Fruit fly (Drosophila melanogaster) whole organism, embryonic: ENCODE measurements around the gene dod.

Experiments
- B-H2 ChIP-seq: fragments of 200-800 bp; sonication (Bioruptor generic); optimal IDR thresholded peaks from 2 replicates; lab custom pipeline; 2018; ENCODE audit warnings: missing biosample characterization, mild to moderate bottlenecking, missing genetic modification characterization
- CG10543 ChIP-seq: fragments of 200-800 bp; sonication (Bioruptor generic); optimal IDR thresholded peaks from 3 replicates; lab custom pipeline; 2017; ENCODE audit warnings: missing biosample characterization, mild to moderate bottlenecking, missing genetic modification characterization, moderate library complexity
- CG11504 ChIP-seq: fragments of 200-800 bp; sonication (Bioruptor generic); optimal IDR thresholded peaks from 3 replicates; lab custom pipeline; 2019; ENCODE audit warnings: missing biosample characterization, mild to moderate bottlenecking, missing genetic modification characterization, moderate library complexity
- CG12219 ChIP-seq: fragments of 200-800 bp; sonication (Bioruptor generic); optimal IDR thresholded peaks from 3 replicates; lab custom pipeline; 2018; ENCODE audit warnings: missing biosample characterization, mild to moderate bottlenecking, missing genetic modification characterization
- CG14965 ChIP-seq: fragments of 200-800 bp; sonication (Bioruptor generic); optimal IDR thresholded peaks from 2 replicates; lab custom pipeline; 2016; ENCODE audit warnings: missing biosample characterization, missing genetic modification characterization, borderline replicate concordance
- CG18011 ChIP-seq: fragments of 200-800 bp; sonication (Bioruptor generic); optimal IDR thresholded peaks from 2 replicates; lab custom pipeline; 2017; ENCODE audit warnings: missing biosample characterization, missing genetic modification characterization, mild to moderate bottlenecking, moderate library complexity, missing genotype
- CG18476 ChIP-seq: fragments of 200-800 bp; sonication (Bioruptor generic); optimal IDR thresholded peaks from 2 replicates; lab custom pipeline; 2016; ENCODE audit warnings: missing biosample characterization, mild to moderate bottlenecking, missing genetic modification characterization
- CG2889 ChIP-seq: fragments of 200-800 bp; sonication (Bioruptor generic); IDR thresholded peaks from 3 replicates; pipeline ENCODE4 v1.3.6; 2022; ENCODE audit warnings: missing biosample characterization, missing genetic modification characterization
- CG30403 ChIP-seq: fragments of 200-800 bp; sonication (Bioruptor generic); optimal IDR thresholded peaks from 3 replicates; lab custom pipeline; 2016; ENCODE audit warnings: missing biosample characterization, missing genetic modification characterization
- CG31388 ChIP-seq: fragments of 200-800 bp; sonication (Bioruptor generic); optimal IDR thresholded peaks from 2 replicates; lab custom pipeline; 2016; ENCODE audit warnings: missing biosample characterization, missing genetic modification characterization
- CG33213 ChIP-seq: fragments of 200-800 bp; sonication (Bioruptor generic); optimal IDR thresholded peaks from 3 replicates; lab custom pipeline; 2016; ENCODE audit warnings: missing biosample characterization, missing genetic modification characterization
- CG42726 ChIP-seq: fragments of 200-800 bp; sonication (Bioruptor generic); IDR thresholded peaks from 2 replicates; pipeline ENCODE4 v1.3.6; 2022; ENCODE audit warnings: missing biosample characterization, missing genetic modification characterization; ENCODE audit not compliant: partially characterized antibody
- CG43689 ChIP-seq: fragments of 200-800 bp; sonication (Bioruptor generic); IDR thresholded peaks from 2 replicates; pipeline ENCODE4 v1.3.6; 2022; ENCODE audit warnings: missing biosample characterization, missing genetic modification characterization
- CG4617 ChIP-seq: fragments of 200-800 bp; sonication (Bioruptor generic); optimal IDR thresholded peaks from 3 replicates; lab custom pipeline; 2016; ENCODE audit warnings: missing biosample characterization, missing genetic modification characterization, borderline replicate concordance
- Doc2 ChIP-seq: fragments of 200-800 bp; sonication (Bioruptor generic); IDR thresholded peaks from 2 replicates; pipeline ENCODE4 v1.3.6; 2022; ENCODE audit warnings: missing biosample characterization, missing genetic modification characterization
- Drgx ChIP-seq: fragments of 200-800 bp; sonication (Bioruptor generic); IDR thresholded peaks from 2 replicates; pipeline ENCODE4 v1.3.6; 2022; ENCODE audit warnings: missing biosample characterization, missing genetic modification characterization
- HLHmδ ChIP-seq: fragments of 200-800 bp; sonication (Bioruptor generic); optimal IDR thresholded peaks from 2 replicates; lab custom pipeline; 2018; ENCODE audit warnings: missing biosample characterization, mild to moderate bottlenecking, missing genetic modification characterization, moderate library complexity
- HmgD ChIP-seq: fragments of 200-800 bp; sonication (Bioruptor generic); optimal IDR thresholded peaks from 3 replicates; lab custom pipeline; 2016; ENCODE audit warnings: missing biosample characterization, missing genetic modification characterization
- Hmx ChIP-seq: fragments of 200-800 bp; sonication (Bioruptor generic); optimal IDR thresholded peaks from 2 replicates; lab custom pipeline; 2016; ENCODE audit warnings: missing biosample characterization, missing genetic modification characterization
- Nf-YC ChIP-seq: fragments of 200-800 bp; optimal IDR thresholded peaks from 3 replicates; lab custom pipeline; 2019; ENCODE audit warnings: missing biosample characterization, mild to moderate bottlenecking, missing genetic modification characterization, moderate library complexity
- Rfx ChIP-seq: fragments of 200-800 bp; sonication (Bioruptor generic); IDR thresholded peaks from 2 replicates; pipeline ENCODE4 v1.3.6; 2022; ENCODE audit warnings: missing biosample characterization, missing genetic modification characterization
- Six4 ChIP-seq: fragments of 200-800 bp; sonication (Bioruptor generic); optimal IDR thresholded peaks from 2 replicates; lab custom pipeline; 2016; ENCODE audit warnings: missing biosample characterization, missing genetic modification characterization
- Stat92E ChIP-seq, 3 experiments: fragments of >200 bp in 2 of 3; fragments of 200-800 bp in 1 of 3; sonication (Bioruptor generic) in 1 of 3; optimal IDR thresholded peaks; 2 replicates each; lab custom pipeline; 2017 to 2019; ENCODE audit warnings: missing biosample characterization in 3 of 3, missing genetic modification characterization in 3 of 3, mild to moderate bottlenecking in 1 of 3, moderate library complexity in 1 of 3
- ato ChIP-seq: fragments of 200-800 bp; sonication (Bioruptor generic); IDR thresholded peaks from 2 replicates; pipeline ENCODE4 v1.3.6; 2022; ENCODE audit warnings: missing biosample characterization, missing genetic modification characterization; ENCODE audit not compliant: partially characterized antibody
- br ChIP-seq: fragments of >200 bp; optimal IDR thresholded peaks from 2 replicates; lab custom pipeline; 2017
- cad ChIP-seq: fragments of >200 bp; optimal IDR thresholded peaks from 2 replicates; lab custom pipeline; 2017; ENCODE audit warnings: missing biosample characterization, missing genetic modification characterization
- chm ChIP-seq: fragments of 200-800 bp; sonication (Bioruptor generic); IDR thresholded peaks from 2 replicates; pipeline ENCODE4 v1.3.6; 2022; ENCODE audit warnings: missing biosample characterization, missing genetic modification characterization
- ci ChIP-seq: fragments of 200-800 bp; sonication (Bioruptor generic); IDR thresholded peaks from 3 replicates; pipeline ENCODE4 v1.3.6; 2022; ENCODE audit warnings: missing biosample characterization, missing genetic modification characterization
- emc ChIP-seq: fragments of 200-800 bp; sonication (Bioruptor generic); optimal IDR thresholded peaks from 2 replicates; lab custom pipeline; 2016; ENCODE audit warnings: missing biosample characterization, missing genetic modification characterization
- gce ChIP-seq: fragments of 200-800 bp; sonication (Bioruptor generic); IDR thresholded peaks from 3 replicates; pipeline ENCODE4 v1.3.6; 2022; ENCODE audit warnings: missing biosample characterization, missing genetic modification characterization
- gro ChIP-seq: fragments of 200-800 bp; sonication (Bioruptor generic); optimal IDR thresholded peaks from 2 replicates; lab custom pipeline; 2016; ENCODE audit warnings: missing biosample characterization, missing genetic modification characterization
- gt ChIP-seq: fragments of 200-800 bp; sonication (Bioruptor generic); IDR thresholded peaks from 2 replicates; pipeline ENCODE4 v1.3.6; 2022; ENCODE audit warnings: missing biosample characterization, missing genetic modification characterization
- kah ChIP-seq: fragments of 200-800 bp; sonication (Bioruptor generic); optimal IDR thresholded peaks from 2 replicates; lab custom pipeline; 2018; ENCODE audit warnings: missing biosample characterization, mild to moderate bottlenecking, missing genetic modification characterization
- lilli ChIP-seq: fragments of 200-800 bp; sonication (Bioruptor generic); optimal IDR thresholded peaks from 3 replicates; lab custom pipeline; 2016; ENCODE audit warnings: missing biosample characterization, missing genetic modification characterization
- maf-S ChIP-seq: fragments of 200-800 bp; sonication (Bioruptor generic); optimal IDR thresholded peaks from 2 replicates; lab custom pipeline; 2016; ENCODE audit warnings: missing biosample characterization, missing genetic modification characterization
- nau ChIP-seq: fragments of 200-800 bp; sonication (Bioruptor generic); optimal IDR thresholded peaks from 3 replicates; lab custom pipeline; 2017; ENCODE audit warnings: missing biosample characterization, mild to moderate bottlenecking, missing genetic modification characterization, missing genetic modification reagents
- nerfin-2 ChIP-seq: fragments of 200-800 bp; sonication (Bioruptor generic); IDR thresholded peaks from 2 replicates; pipeline ENCODE4 v1.3.6; 2022; ENCODE audit warnings: missing biosample characterization, missing genetic modification characterization; ENCODE audit not compliant: partially characterized antibody
- odd ChIP-seq: fragments of 200-800 bp; sonication (Bioruptor generic); optimal IDR thresholded peaks from 2 replicates; lab custom pipeline; 2017; ENCODE audit warnings: missing biosample characterization, mild to moderate bottlenecking, missing genetic modification characterization
- peb ChIP-seq: fragments of 200-800 bp; sonication (Bioruptor generic); IDR thresholded peaks from 2 replicates; pipeline ENCODE4 v1.3.6; 2022; ENCODE audit warnings: missing biosample characterization, missing genetic modification characterization
- psq ChIP-seq: fragments of 200-800 bp; sonication (Bioruptor generic); optimal IDR thresholded peaks from 2 replicates; lab custom pipeline; 2017; ENCODE audit warnings: missing biosample characterization, missing genetic modification characterization
- rib ChIP-seq: fragments of 200-800 bp; sonication (Bioruptor generic); IDR thresholded peaks from 2 replicates; pipeline ENCODE4 v1.3.6; 2022; ENCODE audit warnings: missing biosample characterization, missing genetic modification characterization
- sc ChIP-seq, 3 experiments: fragments of >200 bp in 2 of 3; fragments of 200-800 bp in 1 of 3; sonication (Bioruptor generic) in 1 of 3; optimal IDR thresholded peaks; 2 replicates in 2 of 3; 3 replicates in 1 of 3; lab custom pipeline; 2017; ENCODE audit warnings: mild to moderate bottlenecking in 1 of 3, missing biosample characterization in 1 of 3, missing genetic modification characterization in 1 of 3, missing genetic modification reagents in 1 of 3
- schlank ChIP-seq: fragments of 200-800 bp; sonication (Bioruptor generic); optimal IDR thresholded peaks from 2 replicates; lab custom pipeline; 2018; ENCODE audit warnings: missing biosample characterization, mild to moderate bottlenecking, missing genetic modification characterization
- shn ChIP-seq: fragments of 200-800 bp; sonication (Bioruptor generic); optimal IDR thresholded peaks from 3 replicates; lab custom pipeline; 2016; ENCODE audit warnings: missing biosample characterization, missing genetic modification characterization
- sisA ChIP-seq: fragments of 200-800 bp; sonication (Bioruptor generic); IDR thresholded peaks from 2 replicates; pipeline ENCODE4 v1.3.6; 2022; ENCODE audit warnings: missing biosample characterization, missing genetic modification characterization
- tap ChIP-seq: fragments of 200-800 bp; optimal IDR thresholded peaks from 3 replicates; lab custom pipeline; 2019; ENCODE audit warnings: missing biosample characterization, mild to moderate bottlenecking, missing genetic modification characterization, moderate library complexity
- tna ChIP-seq: fragments of 200-800 bp; sonication (Bioruptor generic); IDR thresholded peaks from 2 replicates; pipeline ENCODE4 v1.3.6; 2022; ENCODE audit warnings: missing biosample characterization, missing genetic modification characterization; ENCODE audit not compliant: partially characterized antibody
- wek ChIP-seq: fragments of 200-800 bp; sonication (Bioruptor generic); optimal IDR thresholded peaks from 3 replicates; lab custom pipeline; 2018; ENCODE audit warnings: missing biosample characterization, mild to moderate bottlenecking, missing genetic modification characterization, moderate library complexity
- z ChIP-seq: fragments of 200-800 bp; sonication (Bioruptor generic); IDR thresholded peaks from 3 replicates; pipeline ENCODE4 v1.3.6; 2022; ENCODE audit warnings: missing biosample characterization, missing genetic modification characterization
- zfh2 ChIP-seq: fragments of 200-800 bp; sonication (Bioruptor generic); optimal IDR thresholded peaks from 2 replicates; lab custom pipeline; 2016; ENCODE audit warnings: missing biosample characterization, missing genetic modification characterization

dod gene

DNA sequence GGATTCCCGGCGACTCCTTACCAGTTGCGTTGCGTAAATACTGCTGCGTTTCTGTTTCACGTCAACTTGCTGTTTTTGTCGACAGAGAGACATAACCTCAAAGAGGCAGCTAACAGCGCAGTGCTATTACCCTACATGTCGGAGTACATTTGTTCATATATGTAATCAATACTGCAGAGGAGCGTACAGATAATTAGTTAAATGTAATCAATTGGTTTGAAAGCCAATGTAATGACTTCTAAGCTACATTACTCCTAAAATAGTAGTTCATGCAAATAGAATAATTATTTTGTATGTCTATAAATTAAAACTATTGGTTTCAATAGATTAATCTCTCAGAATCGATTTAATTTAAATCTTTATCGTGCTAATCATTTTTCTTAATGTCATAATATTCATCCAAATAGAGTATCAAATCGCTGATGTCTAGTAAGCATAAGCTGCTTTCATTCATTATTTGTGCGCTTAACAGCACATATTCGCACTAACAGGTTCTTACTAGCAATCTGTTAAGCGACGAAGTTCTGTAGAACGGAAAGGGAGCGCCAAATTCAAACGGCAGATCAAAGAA lies 25.9 kb upstream of the dod start, which contains the start of the genes SLIRP1 and anox (continued):
- TF ChIP-seq ci (GFP tag; lab: Robert Waterston, UW) (peak; percentile 63; the same call in 2 of the 3 replicates), tap (tag; lab: Kevin White, UChicago) (peak; percentile 81), CG18011 (GFP tag; lab: Kevin White, UChicago) (peak; percentile 54), Six4 (GFP tag; lab: Kevin White, UChicago) (peak; percentile 82), HLHmδ (GFP tag; lab: Kevin White, UChicago) (no peak), CG2889 (GFP tag; lab: Robert Waterston, UW) (peak; percentile 74; the same call in 2 of the 3 replicates), Drgx (GFP tag; lab: Robert Waterston, UW) (peak; percentile 66), maf-S (GFP tag; lab: Kevin White, UChicago) (peak; percentile 69), sc (optimal IDR thresholded peaks at IDR 0.05; lab: Kevin White, UChicago) (no peak), sc (GFP tag; optimal IDR thresholded peaks at IDR 0.05; lab: Kevin White, UChicago) (peak; percentile 72), CG12219 (GFP tag; lab: Kevin White, UChicago) (peak; percentile 83), odd (GFP tag; lab: Kevin White, UChicago) (peak; percentile 83), CG43689 (GFP tag; lab: Robert Waterston, UW) (no peak), lilli (GFP tag; lab: Kevin White, UChicago) (peak; percentile 90), CG33213 (GFP tag; lab: Kevin White, UChicago) (peak; percentile 45), Doc2 (GFP tag; lab: Robert Waterston, UW) (no peak), gce (GFP tag; lab: Robert Waterston, UW) (no peak; the same call in 2 of the 3 replicates), CG31388 (peak; percentile 47), schlank (tag; lab: Kevin White, UChicago) (peak; percentile 67), CG42726 (no peak), nerfin-2 (GFP tag; lab: Robert Waterston, UW) (no peak), wek (GFP tag; lab: Kevin White, UChicago) (peak; percentile 27), gro (GFP tag; lab: Kevin White, UChicago) (peak; percentile 82), psq (peak; percentile 66), Rfx (GFP tag; lab: Robert Waterston, UW) (peak; percentile 81), emc (GFP tag; lab: Kevin White, UChicago) (no peak), nau (peak; percentile 77), HmgD (peak; percentile 49), shn (GFP tag; lab: Kevin White, UChicago) (peak; percentile 84), gt (peak; percentile 50), CG18476 (GFP tag; lab: Kevin White, UChicago) (peak; percentile 80), CG4617 (GFP tag; lab: Kevin White, UChicago) (peak; percentile 55), CG11504 (tag; lab: Kevin White, UChicago) (peak; percentile 91), B-H2 (GFP tag; lab: Kevin White, UChicago) (peak; percentile 61), kah (peak; percentile 3), CG30403 (peak; percentile 93), sisA (GFP tag; lab: Robert Waterston, UW) (peak; percentile 74), CG14965 (GFP tag; lab: Kevin White, UChicago) (no peak), chm (no peak), br (lab: Kevin White, UChicago) (no peak), tna (GFP tag; lab: Robert Waterston, UW) (no peak), rib (0 out of 2 replicates have a peak, but pooled peaks have one; percentile 33), Nf-YC (tag; lab: Kevin White, UChicago) (peak; percentile 76), Stat92E (GFP tag; optimal IDR thresholded peaks at IDR 0.05; lab: Kevin White, UChicago) (peak in 1 of 3 experiments; percentile 46), CG10543 (GFP tag; lab: Kevin White, UChicago) (peak; percentile 77), peb (GFP tag; lab: Robert Waterston, UW) (peak; percentile 70), cad (GFP tag; lab: Kevin White, UChicago) (no peak), Hmx (peak; percentile 61), zfh2 (GFP tag; lab: Kevin White, UChicago) (peak; percentile 75), z (no peak), ato (no peak)
